Worm (Caenorhabditis elegans) whole organism, L4/young adult: ENCODE data around the gene emc-3.

ENCODE experiments used
- W03F9.2 ChIP-seq: fragments of 150-350 bp; optimal IDR thresholded peaks from 2 replicates; lab custom pipeline; 2014; ENCODE audit warnings: missing biosample characterization, missing genetic modification characterization
- dao-5 ChIP-seq: sonication (generic microtip); optimal IDR thresholded peaks from 2 replicates; lab custom pipeline; 2016; ENCODE audit warnings: missing genotype, missing genetic modification characterization, moderate library complexity, missing compliant biosample characterization

DNA sequence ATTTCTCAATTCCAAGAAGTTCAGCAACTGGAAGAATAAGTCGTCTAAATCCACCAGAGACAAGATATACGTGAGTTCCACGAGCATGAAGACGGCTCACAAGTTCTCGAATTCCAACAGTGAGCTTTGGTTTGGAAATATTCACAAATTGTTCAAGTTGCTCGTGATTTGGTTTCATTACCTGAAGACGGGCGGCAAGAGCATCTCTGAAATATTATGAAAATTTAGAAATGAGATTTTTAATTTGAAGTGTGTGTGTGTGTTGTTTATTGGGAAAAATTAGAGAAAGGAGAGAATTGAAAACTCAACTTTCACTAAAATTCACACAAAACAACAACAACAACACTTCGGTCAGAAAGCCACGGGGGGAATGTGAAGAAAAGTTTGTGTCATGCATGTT lies 9.0 kb upstream of the emc-3 start:
- TF ChIP-seq W03F9.2 (tag; lab: Kevin White, UChicago): no peak
- no peak for TF ChIP-seq dao-5 (tag; lab: Kevin White, UChicago)
